Worm (Caenorhabditis elegans) whole organism, L4 larva: ENCODE data around the gene him-10.

Experiments used
- D1046.2 ChIP-seq: fragments of 200-800 bp; sonication (Bioruptor generic); IDR thresholded peaks from 2 replicates; pipeline ENCODE4 v1.3.6; 2022; ENCODE audit warnings: missing genetic modification characterization, missing compliant biosample characterization
- F49E8.2 ChIP-seq: sonication (generic microtip); optimal IDR thresholded peaks from 2 replicates; lab custom pipeline; 2016; ENCODE audit warnings: missing compliant biosample characterization, mild to moderate bottlenecking, missing genetic modification characterization, borderline replicate concordance
- ama-1 ChIP-seq: fragments of 150-350 bp; optimal IDR thresholded peaks from 2 replicates; lab custom pipeline; 2014; ENCODE audit warnings: inconsistent platforms, mixed read lengths
- dve-1 ChIP-seq: sonication (generic microtip); optimal IDR thresholded peaks from 2 replicates; lab custom pipeline; 2017; ENCODE audit warnings: antibody characterized with exemption, mild to moderate bottlenecking, missing genetic modification characterization, missing compliant biosample characterization; ENCODE audit not compliant: insufficient read depth
- hlh-30 ChIP-seq: sonication (generic microtip); optimal IDR thresholded peaks from 2 replicates; lab custom pipeline; 2017; ENCODE audit warnings: antibody characterized with exemption, mild to moderate bottlenecking, missing genetic modification characterization, missing compliant biosample characterization; ENCODE audit not compliant: insufficient read depth
- mep-1 ChIP-seq: fragments of 150-350 bp; sonication (generic microtip); optimal IDR thresholded peaks from 3 replicates; lab custom pipeline; 2014; ENCODE audit warnings: missing biosample characterization, missing genetic modification characterization
- nhr-102 ChIP-seq: sonication (generic microtip); optimal IDR thresholded peaks from 2 replicates; lab custom pipeline; 2016; ENCODE audit warnings: mild to moderate bottlenecking, missing genetic modification characterization, moderate library complexity, missing compliant biosample characterization
- nhr-41 ChIP-seq: fragments of 200-800 bp; sonication (Bioruptor generic); IDR thresholded peaks from 2 replicates; pipeline ENCODE4 v1.3.6; 2022; ENCODE audit warnings: missing genetic modification reagents, missing genetic modification characterization, missing compliant biosample characterization
- php-3 ChIP-seq: fragments of 200-800 bp; sonication (Bioruptor generic); IDR thresholded peaks from 2 replicates; pipeline ENCODE4 v1.3.6; 2022; ENCODE audit warnings: missing genetic modification reagents, missing genetic modification characterization, missing compliant biosample characterization
- rbr-2 ChIP-seq: sonication (generic microtip); optimal IDR thresholded peaks from 2 replicates; lab custom pipeline; 2016; ENCODE audit warnings: missing genotype, missing genetic modification characterization, missing compliant biosample characterization
- zfp-3 ChIP-seq: fragments of 200-800 bp; sonication (Bioruptor generic); conservative IDR thresholded peaks from 2 replicates; pipeline ENCODE4 v1.3.6; 2022; ENCODE audit warnings: missing genetic modification reagents, missing genetic modification characterization, missing compliant biosample characterization

him-10 gene

DNA sequence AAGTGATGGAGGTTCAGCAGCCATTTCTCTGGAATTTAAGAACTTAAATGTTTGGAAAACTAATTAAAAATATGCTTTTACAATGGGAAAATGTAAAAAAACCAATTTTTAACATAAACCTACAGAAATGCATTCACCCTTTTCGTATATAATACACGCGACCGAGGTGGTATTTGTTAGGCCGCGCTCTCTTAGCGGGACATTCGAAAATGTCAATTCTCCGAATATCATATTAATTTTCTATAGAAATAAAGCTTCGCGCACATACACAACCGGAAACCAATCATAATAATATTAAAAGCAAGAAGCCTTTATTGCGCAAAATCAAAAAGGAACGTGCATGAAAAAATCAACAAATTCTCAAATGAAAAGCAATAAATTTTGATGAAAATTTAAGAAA, 50.2 kb downstream of the him-10 start, which contains the start of gene ddx-23 (continued):
- TF ChIP-seq rbr-2 (tag; lab: Kevin White, UChicago) (no peak), zfp-3 (GFP tag; lab: Robert Waterston, UW) (peak; percentile 65), php-3 (GFP tag; lab: Robert Waterston, UW) (no peak), dve-1 (tag; lab: Kevin White, UChicago) (peak; percentile 32), nhr-102 (tag; lab: Kevin White, UChicago) (peak; percentile 36), ama-1 (lab: Kevin White, UChicago) (peak; percentile 78), nhr-41 (GFP tag; lab: Robert Waterston, UW) (no peak), D1046.2 (GFP tag; lab: Robert Waterston, UW) (no peak), mep-1 (tag; lab: Kevin White, UChicago) (peak; percentile 42), hlh-30 (tag; lab: Kevin White, UChicago) (peak; percentile 23), F49E8.2 (tag; lab: Kevin White, UChicago) (peak; percentile 53)
